Fruit fly (Drosophila melanogaster) whole organism, embryonic: ENCODE data around the gene CG33510.

ENCODE experiments used
- CG12391 ChIP-seq: fragments of 200-800 bp; sonication (Bioruptor generic); optimal IDR thresholded peaks from 3 replicates; lab custom pipeline; 2018; ENCODE audit warnings: missing biosample characterization, mild to moderate bottlenecking, missing genetic modification characterization, moderate library complexity
- CG15073 ChIP-seq: fragments of 200-800 bp; sonication (Bioruptor generic); optimal IDR thresholded peaks from 2 replicates; lab custom pipeline; 2016; ENCODE audit warnings: missing biosample characterization, missing genetic modification characterization
- CG15269 ChIP-seq: fragments of 200-800 bp; sonication (Bioruptor generic); optimal IDR thresholded peaks from 2 replicates; lab custom pipeline; 2018; ENCODE audit warnings: missing biosample characterization, mild to moderate bottlenecking, missing genetic modification characterization, moderate library complexity
- CG1603 ChIP-seq: fragments of 200-800 bp; sonication (Bioruptor generic); optimal IDR thresholded peaks from 2 replicates; lab custom pipeline; 2019; ENCODE audit warnings: missing biosample characterization, mild to moderate bottlenecking, missing genetic modification characterization, moderate library complexity
- CG16863 ChIP-seq: fragments of 200-800 bp; sonication (Bioruptor generic); optimal IDR thresholded peaks from 3 replicates; lab custom pipeline; 2016; ENCODE audit warnings: missing biosample characterization, missing genetic modification characterization
- CG17359 ChIP-seq: fragments of 200-800 bp; sonication (Bioruptor generic); optimal IDR thresholded peaks from 3 replicates; lab custom pipeline; 2018; ENCODE audit warnings: missing biosample characterization, mild to moderate bottlenecking, missing genetic modification characterization, moderate library complexity
- CG17829 ChIP-seq: fragments of 200-800 bp; optimal IDR thresholded peaks from 2 replicates; lab custom pipeline; 2019; ENCODE audit warnings: missing biosample characterization, mild to moderate bottlenecking, missing genetic modification characterization, moderate library complexity
- CG42726 ChIP-seq: fragments of 200-800 bp; sonication (Bioruptor generic); IDR thresholded peaks from 2 replicates; pipeline ENCODE4 v1.3.6; 2022; ENCODE audit warnings: missing biosample characterization, missing genetic modification characterization; ENCODE audit not compliant: partially characterized antibody
- CG4404 ChIP-seq: fragments of 200-800 bp; sonication (Bioruptor generic); IDR thresholded peaks from 2 replicates; pipeline ENCODE4 v1.3.6; 2022; ENCODE audit warnings: missing biosample characterization, missing genetic modification characterization
- CG6654 ChIP-seq: fragments of 200-800 bp; sonication (Bioruptor generic); optimal IDR thresholded peaks from 2 replicates; lab custom pipeline; 2017; ENCODE audit warnings: missing biosample characterization, mild to moderate bottlenecking, missing genetic modification characterization
- CG7839 ChIP-seq: fragments of 200-800 bp; sonication (Bioruptor generic); optimal IDR thresholded peaks from 3 replicates; lab custom pipeline; 2018; ENCODE audit warnings: missing biosample characterization, mild to moderate bottlenecking, missing genetic modification characterization, moderate library complexity
- CG8765 ChIP-seq: fragments of 200-800 bp; sonication (Bioruptor generic); IDR thresholded peaks from 2 replicates; pipeline ENCODE4 v1.3.6; 2022; ENCODE audit warnings: missing biosample characterization, missing genetic modification characterization
- CG9932 ChIP-seq: fragments of 200-800 bp; sonication (Bioruptor generic); IDR thresholded peaks from 2 replicates; pipeline ENCODE4 v1.3.6; 2022; ENCODE audit warnings: missing biosample characterization, missing genetic modification characterization
- D19B ChIP-seq: fragments of 200-800 bp; sonication (Bioruptor generic); optimal IDR thresholded peaks from 2 replicates; lab custom pipeline; 2017; ENCODE audit warnings: missing biosample characterization, mild to moderate bottlenecking, missing genetic modification characterization
- Dll ChIP-seq: fragments of 200-800 bp; sonication (Bioruptor generic); IDR thresholded peaks from 4 replicates; pipeline ENCODE4 v1.3.6; 2022; ENCODE audit warnings: missing biosample characterization, missing genetic modification characterization; ENCODE audit not compliant: partially characterized antibody
- Jarid2 ChIP-seq: fragments of 200-800 bp; sonication (Bioruptor generic); optimal IDR thresholded peaks from 3 replicates; lab custom pipeline; 2017; ENCODE audit warnings: mild to moderate bottlenecking, missing biosample characterization, missing genetic modification reagents, missing genetic modification characterization
- Med ChIP-seq: fragments of 200-800 bp; sonication (Bioruptor generic); peaks from one replicate; lab custom pipeline; 2016; ENCODE audit warnings: missing biosample characterization, missing genetic modification characterization, mild to moderate bottlenecking, inconsistent platforms, moderate library complexity
- NC2β ChIP-seq: fragments of 200-800 bp; sonication (Bioruptor generic); optimal IDR thresholded peaks from 2 replicates; lab custom pipeline; 2016; ENCODE audit warnings: missing biosample characterization, missing genetic modification characterization
- Rx ChIP-seq: fragments of 200-800 bp; sonication (Bioruptor generic); IDR thresholded peaks from 2 replicates; pipeline ENCODE4 v1.3.6; 2022; ENCODE audit warnings: missing biosample characterization, missing genetic modification characterization
- Sox102F ChIP-seq: fragments of 200-800 bp; sonication (Bioruptor generic); optimal IDR thresholded peaks from 2 replicates; lab custom pipeline; 2018; ENCODE audit warnings: missing biosample characterization, mild to moderate bottlenecking, missing genetic modification characterization, moderate library complexity
- Xbp1 ChIP-seq: fragments of 200-800 bp; sonication (Bioruptor generic); optimal IDR thresholded peaks from 3 replicates; lab custom pipeline; 2016; ENCODE audit warnings: missing biosample characterization, mild to moderate bottlenecking, missing genetic modification characterization
- Xrp1 ChIP-seq: fragments of 200-800 bp; sonication (Bioruptor generic); IDR thresholded peaks from 2 replicates; pipeline ENCODE4 v1.3.6; 2022; ENCODE audit warnings: missing biosample characterization, missing genetic modification characterization
- chif ChIP-seq, 2 experiments: fragments of 200-800 bp; sonication (Bioruptor generic); optimal IDR thresholded peaks; 3 replicates each; lab custom pipeline; 2016; ENCODE audit warnings: missing biosample characterization in 2 of 2, missing genetic modification characterization in 2 of 2
- chn ChIP-seq: fragments of 200-800 bp; sonication (Bioruptor generic); optimal IDR thresholded peaks from 2 replicates; lab custom pipeline; 2016; ENCODE audit warnings: missing biosample characterization, missing genetic modification characterization
- ci ChIP-seq: fragments of 200-800 bp; sonication (Bioruptor generic); IDR thresholded peaks from 3 replicates; pipeline ENCODE4 v1.3.6; 2022; ENCODE audit warnings: missing biosample characterization, missing genetic modification characterization
- dmrt11E ChIP-seq: fragments of 200-800 bp; sonication (Bioruptor generic); optimal IDR thresholded peaks from 3 replicates; lab custom pipeline; 2018; ENCODE audit warnings: missing biosample characterization, mild to moderate bottlenecking, missing genetic modification characterization, moderate library complexity
- dmrt99B ChIP-seq: fragments of 200-800 bp; sonication (Bioruptor generic); optimal IDR thresholded peaks from 2 replicates; lab custom pipeline; 2018; ENCODE audit warnings: missing biosample characterization, mild to moderate bottlenecking, missing genetic modification characterization, moderate library complexity
- ewg ChIP-seq: fragments of 200-800 bp; sonication (Bioruptor generic); optimal IDR thresholded peaks from 3 replicates; lab custom pipeline; 2017; ENCODE audit warnings: mild to moderate bottlenecking, missing biosample characterization, missing genetic modification reagents, missing genetic modification characterization
- gem ChIP-seq: fragments of 200-800 bp; sonication (Bioruptor generic); optimal IDR thresholded peaks from 2 replicates; lab custom pipeline; 2019; ENCODE audit warnings: missing biosample characterization, mild to moderate bottlenecking, missing genetic modification characterization, moderate library complexity
- grau ChIP-seq: fragments of 200-800 bp; optimal IDR thresholded peaks from 3 replicates; lab custom pipeline; 2019; ENCODE audit warnings: missing biosample characterization, mild to moderate bottlenecking, missing genetic modification characterization, moderate library complexity
- gsb-n ChIP-seq: fragments of 200-800 bp; sonication (Bioruptor generic); optimal IDR thresholded peaks from 3 replicates; lab custom pipeline; 2018; ENCODE audit warnings: missing biosample characterization, mild to moderate bottlenecking, missing genetic modification characterization
- ham ChIP-seq: fragments of 200-800 bp; sonication (Bioruptor generic); IDR thresholded peaks from 2 replicates; pipeline ENCODE4 v1.3.6; 2022; ENCODE audit warnings: missing biosample characterization, missing genetic modification characterization
- jing ChIP-seq: fragments of 200-800 bp; sonication (Bioruptor generic); optimal IDR thresholded peaks from 2 replicates; lab custom pipeline; 2018; ENCODE audit warnings: missing biosample characterization, mild to moderate bottlenecking, missing genetic modification characterization
- lab ChIP-seq: fragments of 200-800 bp; sonication (Bioruptor generic); optimal IDR thresholded peaks from 3 replicates; lab custom pipeline; 2017; ENCODE audit warnings: missing biosample characterization, missing genetic modification characterization, mild to moderate bottlenecking, moderate library complexity, missing genetic modification reagents
- lilli ChIP-seq: fragments of 200-800 bp; sonication (Bioruptor generic); optimal IDR thresholded peaks from 3 replicates; lab custom pipeline; 2016; ENCODE audit warnings: missing biosample characterization, missing genetic modification characterization
- pnt ChIP-seq: fragments of 200-800 bp; sonication (Bioruptor generic); optimal IDR thresholded peaks from 3 replicates; lab custom pipeline; 2016; ENCODE audit warnings: missing biosample characterization, missing genetic modification characterization
- prd ChIP-seq, 3 experiments: fragments of >200 bp in 2 of 3; fragments of 200-800 bp in 1 of 3; sonication (Bioruptor generic) in 1 of 3; optimal IDR thresholded peaks in 2 of 3; IDR thresholded peaks in 1 of 3; 2 replicates in 2 of 3; 3 replicates in 1 of 3; pipeline versions ENCODE4 v1.3.6 to Lab custom; 2017 to 2022; ENCODE audit warnings: missing biosample characterization in 1 of 3, missing genetic modification characterization in 1 of 3
- pros ChIP-seq: fragments of 200-800 bp; sonication (Bioruptor generic); optimal IDR thresholded peaks from 3 replicates; lab custom pipeline; 2019; ENCODE audit warnings: missing biosample characterization, mild to moderate bottlenecking, missing genetic modification characterization, moderate library complexity
- sc ChIP-seq, 3 experiments: fragments of >200 bp in 2 of 3; fragments of 200-800 bp in 1 of 3; sonication (Bioruptor generic) in 1 of 3; optimal IDR thresholded peaks; 2 replicates in 2 of 3; 3 replicates in 1 of 3; lab custom pipeline; 2017; ENCODE audit warnings: mild to moderate bottlenecking in 1 of 3, missing biosample characterization in 1 of 3, missing genetic modification characterization in 1 of 3, missing genetic modification reagents in 1 of 3
- sens ChIP-seq: fragments of 200-800 bp; sonication (Bioruptor generic); peaks from one replicate; lab custom pipeline; 2016; ENCODE audit warnings: missing biosample characterization, missing genetic modification characterization
- ttk ChIP-seq: fragments of 200-800 bp; sonication (Bioruptor generic); IDR thresholded peaks from 2 replicates; pipeline ENCODE4 v2.1.2; 2022; ENCODE audit warnings: missing biosample characterization, missing genetic modification characterization
- zen ChIP-seq: fragments of 200-800 bp; sonication (Bioruptor generic); optimal IDR thresholded peaks from 3 replicates; lab custom pipeline; 2018; ENCODE audit warnings: missing biosample characterization, mild to moderate bottlenecking, missing genetic modification characterization, moderate library complexity
- zfh1 ChIP-seq: fragments of 200-800 bp; sonication (Bioruptor generic); IDR thresholded peaks from 3 replicates; pipeline ENCODE4 v1.3.6; 2022; ENCODE audit warnings: missing biosample characterization, missing genetic modification characterization

CG33510 gene

dm6 chr2L:21035704-21036369 is 48.3 kb downstream of the CG33510 start (continued):
- TF ChIP-seq jing (no peak), CG4404 (GFP tag; lab: Robert Waterston, UW) (peak; percentile 54), dmrt11E (tag; lab: Kevin White, UChicago) (peak; percentile 15), dmrt99B (tag; lab: Kevin White, UChicago) (peak; percentile 21), lilli (GFP tag; lab: Kevin White, UChicago) (peak; percentile 19), sens (GFP tag; lab: Kevin White, UChicago) (peak; percentile 48), CG8765 (peak; percentile 42; the same call in 1 of the 2 replicates), chn (GFP tag; lab: Kevin White, UChicago) (peak; percentile 19), CG15269 (no peak), ci (peak; percentile 47; the same call in 1 of the 3 replicates), CG16863 (peak; percentile 13), CG12391 (tag; lab: Kevin White, UChicago) (peak; percentile 10), ttk (GFP tag; lab: Robert Waterston, UW) (0 out of 2 replicates have a peak, but pooled peaks have one; percentile 15), D19B (GFP tag; lab: Kevin White, UChicago) (peak; percentile 70), gsb-n (tag; lab: Kevin White, UChicago) (peak; percentile 8), ham (GFP tag; lab: Robert Waterston, UW) (no peak), grau (peak; percentile 1), chif (GFP tag; optimal IDR thresholded peaks at IDR 0.05; lab: Kevin White, UChicago) (peak in 1 of 2 experiments; percentile 39), pros (GFP tag; lab: Kevin White, UChicago) (peak; percentile 70), CG1603 (tag; lab: Kevin White, UChicago) (peak; percentile 21), ewg (no peak), Xbp1 (peak; percentile 25), zfh1 (GFP tag; lab: Robert Waterston, UW) (0 out of 3 replicates have a peak, but pooled peaks have one; percentile 33), CG15073 (GFP tag; lab: Kevin White, UChicago) (no peak), CG17829 (tag; lab: Kevin White, UChicago) (no peak), CG42726 (GFP tag; lab: Robert Waterston, UW) (no peak), Jarid2 (GFP tag; lab: Kevin White, UChicago) (no peak), NC2β (GFP tag; lab: Kevin White, UChicago) (peak; percentile 4), CG6654 (GFP tag; lab: Kevin White, UChicago) (no peak), gem (tag; lab: Kevin White, UChicago) (peak; percentile 24), CG9932 (GFP tag; lab: Robert Waterston, UW) (no peak), CG7839 (tag; lab: Kevin White, UChicago) (peak; percentile 26), Dll (GFP tag; lab: Robert Waterston, UW) (no peak), pnt (GFP tag; lab: Kevin White, UChicago) (no peak), Sox102F (GFP tag; lab: Kevin White, UChicago) (no peak), CG17359 (tag; lab: Kevin White, UChicago) (peak; percentile 12), Rx (no peak), Med (GFP tag; lab: Kevin White, UChicago) (peak; percentile 88), lab (GFP tag; lab: Kevin White, UChicago) (peak; percentile 30), prd (optimal IDR thresholded peaks at IDR 0.05; lab: Kevin White, UChicago) (no peak), prd (GFP tag; IDR thresholded peaks at IDR 0.05; lab: Robert Waterston, UW) (peak; percentile 58; the same call in 2 of the 3 replicates), sc (optimal IDR thresholded peaks at IDR 0.05; lab: Kevin White, UChicago) (no peak), sc (GFP tag; optimal IDR thresholded peaks at IDR 0.05; lab: Kevin White, UChicago) (no peak), Xrp1 (GFP tag; lab: Robert Waterston, UW) (peak; percentile 53; the same call in 1 of the 2 replicates), zen (peak; percentile 37)
